Worm (Caenorhabditis elegans) whole organism, mixed stage, embryonic: ENCODE results near the gene H02F09.2.
A peak's percentile ranks its signal among the peaks of the same experiment; 100 is the strongest.

Experiments
- M03D4.4 ChIP-seq: sonication (generic microtip); optimal IDR thresholded peaks from 2 replicates; lab custom pipeline; 2017; ENCODE audit warnings: mild to moderate bottlenecking, missing genetic modification characterization, missing compliant biosample characterization
- bed-3 ChIP-seq: fragments of 200-800 bp; sonication (Bioruptor generic); optimal IDR thresholded peaks from 3 replicates; lab custom pipeline; 2018; ENCODE audit warnings: mild to moderate bottlenecking, missing genetic modification characterization, moderate library complexity, missing compliant biosample characterization
- blmp-1 ChIP-seq: fragments of 150-350 bp; optimal IDR thresholded peaks from 2 replicates; lab custom pipeline; 2014; ENCODE audit warnings: missing biosample characterization, missing genetic modification characterization
- ceh-43 ChIP-seq: fragments of 200-800 bp; sonication (Bioruptor generic); optimal IDR thresholded peaks from 2 replicates; lab custom pipeline; 2018; ENCODE audit warnings: mild to moderate bottlenecking, missing genetic modification characterization, moderate library complexity, missing compliant biosample characterization
- ceh-83 ChIP-seq: fragments of 200-800 bp; sonication (Bioruptor generic); optimal IDR thresholded peaks from 2 replicates; lab custom pipeline; 2018; ENCODE audit warnings: mild to moderate bottlenecking, missing genetic modification characterization, missing compliant biosample characterization
- ces-1 ChIP-seq: fragments of 150-350 bp; optimal IDR thresholded peaks from 2 replicates; lab custom pipeline; 2014; ENCODE audit warnings: missing biosample characterization, missing genetic modification reagents, missing genetic modification characterization
- cnd-1 ChIP-seq: fragments of 200-800 bp; sonication (Bioruptor generic); optimal IDR thresholded peaks from 2 replicates; lab custom pipeline; 2018; ENCODE audit warnings: mild to moderate bottlenecking, missing genetic modification characterization, missing compliant biosample characterization
- drap-1 ChIP-seq: fragments of 200-800 bp; sonication (Bioruptor generic); optimal IDR thresholded peaks from 3 replicates; lab custom pipeline; 2018; ENCODE audit warnings: mild to moderate bottlenecking, missing genetic modification characterization, missing compliant biosample characterization
- elt-1 ChIP-seq: sonication (generic microtip); optimal IDR thresholded peaks from 2 replicates; lab custom pipeline; 2017; ENCODE audit warnings: missing genetic modification characterization, mild to moderate bottlenecking, missing compliant biosample characterization, antibody characterized with exemption, moderate library complexity, borderline replicate concordance; ENCODE audit not compliant: insufficient read depth
- elt-3 ChIP-seq: fragments of 150-350 bp; optimal IDR thresholded peaks from 2 replicates; lab custom pipeline; 2014; ENCODE audit warnings: missing biosample characterization, missing genetic modification characterization
- flh-1 ChIP-seq: fragments of 200-800 bp; sonication (Bioruptor generic); optimal IDR thresholded peaks from 2 replicates; lab custom pipeline; 2018; ENCODE audit warnings: mild to moderate bottlenecking, missing genetic modification characterization, moderate library complexity, missing compliant biosample characterization
- ham-2 ChIP-seq: fragments of 200-800 bp; sonication (Bioruptor generic); optimal IDR thresholded peaks from 2 replicates; lab custom pipeline; 2018; ENCODE audit warnings: mild to moderate bottlenecking, missing genetic modification characterization, missing compliant biosample characterization
- hlh-1 ChIP-seq: fragments of 150-350 bp; optimal IDR thresholded peaks from 2 replicates; lab custom pipeline; 2014; ENCODE audit warnings: missing biosample characterization, missing genetic modification reagents, missing genetic modification characterization
- lin-13 ChIP-seq: fragments of 150-350 bp; optimal IDR thresholded peaks from 2 replicates; lab custom pipeline; 2014; ENCODE audit warnings: missing biosample characterization, missing genetic modification characterization
- lin-32 ChIP-seq: fragments of 200-800 bp; sonication (Bioruptor generic); optimal IDR thresholded peaks from 2 replicates; lab custom pipeline; 2018; ENCODE audit warnings: mild to moderate bottlenecking, missing genetic modification characterization, missing compliant biosample characterization
- lsy-2 ChIP-seq: fragments of 150-350 bp; optimal IDR thresholded peaks from 2 replicates; lab custom pipeline; 2014; ENCODE audit warnings: missing biosample characterization, missing genetic modification characterization
- mab-5 ChIP-seq: fragments of 150-350 bp; optimal IDR thresholded peaks from 2 replicates; lab custom pipeline; 2014; ENCODE audit warnings: missing biosample characterization, missing genetic modification characterization
- mep-1 ChIP-seq: fragments of 150-350 bp; optimal IDR thresholded peaks from 2 replicates; lab custom pipeline; 2017; ENCODE audit warnings: missing biosample characterization, missing genetic modification reagents, missing genetic modification characterization, inconsistent platforms
- mls-2 ChIP-seq: sonication (generic microtip); optimal IDR thresholded peaks from 2 replicates; lab custom pipeline; 2016; ENCODE audit warnings: mild to moderate bottlenecking, missing genetic modification characterization, moderate library complexity, missing compliant biosample characterization
- nhr-12 ChIP-seq: fragments of 150-350 bp; optimal IDR thresholded peaks from 2 replicates; lab custom pipeline; 2014; ENCODE audit warnings: missing biosample characterization, missing genetic modification characterization
- nhr-2 ChIP-seq: fragments of 150-350 bp; optimal IDR thresholded peaks from 2 replicates; lab custom pipeline; 2014; ENCODE audit warnings: missing biosample characterization, missing genetic modification characterization
- nhr-237 ChIP-seq: fragments of 150-350 bp; optimal IDR thresholded peaks from 2 replicates; lab custom pipeline; 2014; ENCODE audit warnings: missing biosample characterization, missing genetic modification characterization
- nhr-28 ChIP-seq: fragments of 150-350 bp; optimal IDR thresholded peaks from 2 replicates; lab custom pipeline; 2014; ENCODE audit warnings: missing biosample characterization, missing genetic modification characterization
- nhr-76 ChIP-seq: sonication (generic microtip); optimal IDR thresholded peaks from 2 replicates; lab custom pipeline; 2017; ENCODE audit warnings: missing biosample characterization, missing genetic modification characterization
- pha-4 ChIP-seq: fragments of 150-350 bp; optimal IDR thresholded peaks from 2 replicates; lab custom pipeline; 2018; ENCODE audit warnings: missing biosample characterization, missing genetic modification reagents, missing genetic modification characterization
- sem-2 ChIP-seq: fragments of 200-800 bp; sonication (Bioruptor generic); optimal IDR thresholded peaks from 2 replicates; lab custom pipeline; 2018; ENCODE audit warnings: mild to moderate bottlenecking, missing genetic modification characterization, missing compliant biosample characterization
- snpc-4 ChIP-seq: fragments of 150-350 bp; optimal IDR thresholded peaks from 2 replicates; lab custom pipeline; 2014; ENCODE audit warnings: missing biosample characterization, missing genetic modification characterization
- sptf-1 ChIP-seq: sonication (generic microtip); optimal IDR thresholded peaks from 2 replicates; lab custom pipeline; 2017; ENCODE audit warnings: mild to moderate bottlenecking, missing genetic modification characterization, moderate library complexity, missing compliant biosample characterization
- tbx-8 ChIP-seq: fragments of 200-800 bp; sonication (Bioruptor generic); optimal IDR thresholded peaks from 2 replicates; lab custom pipeline; 2018; ENCODE audit warnings: mild to moderate bottlenecking, missing genetic modification characterization, moderate library complexity, missing compliant biosample characterization
- unc-120 ChIP-seq: sonication (generic microtip); optimal IDR thresholded peaks from 2 replicates; lab custom pipeline; 2017; ENCODE audit warnings: missing genetic modification characterization, missing compliant biosample characterization; ENCODE audit not compliant: poor library complexity, severe bottlenecking
- unc-39 ChIP-seq: fragments of 150-350 bp; optimal IDR thresholded peaks from 2 replicates; lab custom pipeline; 2014; ENCODE audit warnings: missing biosample characterization, missing genetic modification characterization
- unc-62 ChIP-seq: fragments of 150-350 bp; optimal IDR thresholded peaks from 2 replicates; lab custom pipeline; 2014; ENCODE audit warnings: missing biosample characterization, missing genetic modification reagents, missing genetic modification characterization
- zip-8 ChIP-seq: fragments of 150-350 bp; optimal IDR thresholded peaks from 2 replicates; lab custom pipeline; 2014; ENCODE audit warnings: missing biosample characterization, missing genetic modification characterization

The H02F09.2 gene

DNA sequence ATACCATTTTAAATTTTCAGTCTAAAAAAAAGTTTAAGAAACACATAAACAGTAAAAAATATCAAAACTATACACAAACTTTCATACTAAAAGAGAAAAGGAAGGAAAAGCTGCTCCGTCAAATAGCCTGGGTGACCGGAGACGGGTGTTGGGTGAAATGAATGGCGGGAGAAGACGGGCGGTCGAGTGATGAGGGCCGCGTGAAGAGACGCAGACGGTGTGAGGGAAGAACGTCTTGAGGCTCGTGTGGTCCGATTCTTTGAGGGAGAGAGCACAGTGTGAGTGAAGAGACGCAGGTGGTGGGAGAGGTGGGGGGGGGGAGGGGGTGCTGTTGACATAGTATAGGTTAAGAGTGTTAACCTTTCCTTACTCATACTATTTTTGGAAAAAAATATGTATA, 43.0 kb upstream of the H02F09.2 start:
- TF ChIP-seq nhr-2 (tag; lab: Kevin White, UChicago), result peak; percentile 41
- TF ChIP-seq sem-2 (GFP tag; lab: Kevin White, UChicago), result no peak
- no peak for TF ChIP-seq elt-3 (tag; lab: Kevin White, UChicago)
- no peak for TF ChIP-seq unc-62 (GFP tag; lab: Kevin White, UChicago)
- no peak for TF ChIP-seq nhr-28 (tag; lab: Kevin White, UChicago)
- no peak for TF ChIP-seq snpc-4 (tag; lab: Kevin White, UChicago)
- TF ChIP-seq nhr-76 (tag; lab: Kevin White, UChicago), result no peak
- TF ChIP-seq ces-1 (GFP tag; lab: Kevin White, UChicago), result no peak
- no peak for TF ChIP-seq flh-1
- peak; percentile 44 for TF ChIP-seq sptf-1 (tag; lab: Kevin White, UChicago)
- TF ChIP-seq lin-32 (GFP tag; lab: Kevin White, UChicago), result no peak
- TF ChIP-seq ceh-83 (GFP tag; lab: Kevin White, UChicago), result no peak
- no peak for TF ChIP-seq mls-2 (tag; lab: Kevin White, UChicago)
- no peak for TF ChIP-seq blmp-1 (tag; lab: Kevin White, UChicago)
- TF ChIP-seq mep-1 (tag; lab: Kevin White, UChicago), result peak; percentile 36
- TF ChIP-seq mab-5, result no peak
- no peak for TF ChIP-seq unc-39 (tag; lab: Kevin White, UChicago)
- TF ChIP-seq, all 35 proteins: peak for 3

DNA sequence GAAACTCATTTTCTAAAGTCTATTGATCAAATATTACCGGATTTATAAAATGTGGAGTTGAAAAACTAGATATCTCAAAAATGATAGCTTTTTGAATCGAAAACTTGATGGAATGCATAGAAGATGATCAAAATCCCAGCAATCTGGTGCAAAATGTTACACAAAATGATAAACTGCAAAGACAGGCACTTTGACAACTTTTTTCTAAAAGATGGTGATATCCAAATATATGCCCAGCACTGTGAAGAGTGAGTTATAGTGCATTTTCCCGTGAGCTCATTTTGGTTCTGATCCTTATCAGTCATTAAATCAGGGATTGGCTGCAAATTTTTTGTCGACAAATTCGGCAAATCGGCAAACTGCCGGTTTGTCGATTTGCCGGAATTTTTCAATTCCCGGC, 36.8 kb upstream of the H02F09.2 start, which contains the start of gene K06A9.3:
Gene K06A9.3, minus strand, starts transcription at position 101 of the 400 bp plus-strand sequence.
- TF ChIP-seq unc-39 (tag; lab: Kevin White, UChicago) (no peak), lin-32 (GFP tag; lab: Kevin White, UChicago) (no peak), elt-3 (tag; lab: Kevin White, UChicago) (no peak), hlh-1 (tag; lab: Kevin White, UChicago) (no peak), lin-13 (no peak), ham-2 (GFP tag; lab: Kevin White, UChicago) (no peak), flh-1 (no peak), drap-1 (GFP tag; lab: Kevin White, UChicago) (no peak), blmp-1 (tag; lab: Kevin White, UChicago) (no peak), nhr-237 (tag; lab: Kevin White, UChicago) (no peak), unc-120 (tag; lab: Kevin White, UChicago) (no peak), unc-62 (GFP tag; lab: Kevin White, UChicago) (no peak), ces-1 (GFP tag; lab: Kevin White, UChicago) (no peak), zip-8 (tag; lab: Kevin White, UChicago) (no peak), nhr-12 (tag; lab: Kevin White, UChicago) (no peak), bed-3 (no peak), lsy-2 (tag; lab: Kevin White, UChicago) (no peak), nhr-76 (tag; lab: Kevin White, UChicago) (no peak), pha-4 (tag; lab: Kevin White, UChicago) (no peak), M03D4.4 (tag; lab: Kevin White, UChicago) (no peak)

ce11 chrX:1536138-1536537, 35.9 kb upstream of the H02F09.2 start, which contains the start of gene K06A9.2:
Gene K06A9.2, plus strand, starts transcription at chrX:1536366.
- TF ChIP-seq zip-8 (tag; lab: Kevin White, UChicago) (no peak), ceh-43 (GFP tag; lab: Kevin White, UChicago) (no peak), lsy-2 (tag; lab: Kevin White, UChicago) (no peak), mep-1 (tag; lab: Kevin White, UChicago) (no peak), tbx-8 (no peak), flh-1 (no peak), nhr-2 (tag; lab: Kevin White, UChicago) (no peak), bed-3 (no peak), mls-2 (tag; lab: Kevin White, UChicago) (no peak), elt-3 (tag; lab: Kevin White, UChicago) (no peak), unc-39 (tag; lab: Kevin White, UChicago) (no peak), unc-120 (tag; lab: Kevin White, UChicago) (no peak), unc-62 (GFP tag; lab: Kevin White, UChicago) (no peak), M03D4.4 (tag; lab: Kevin White, UChicago) (no peak), ceh-83 (GFP tag; lab: Kevin White, UChicago) (no peak), elt-1 (no peak), mab-5 (no peak), drap-1 (GFP tag; lab: Kevin White, UChicago) (no peak)
- TF ChIP-seq, all 35 proteins: peak for 0

DNA sequence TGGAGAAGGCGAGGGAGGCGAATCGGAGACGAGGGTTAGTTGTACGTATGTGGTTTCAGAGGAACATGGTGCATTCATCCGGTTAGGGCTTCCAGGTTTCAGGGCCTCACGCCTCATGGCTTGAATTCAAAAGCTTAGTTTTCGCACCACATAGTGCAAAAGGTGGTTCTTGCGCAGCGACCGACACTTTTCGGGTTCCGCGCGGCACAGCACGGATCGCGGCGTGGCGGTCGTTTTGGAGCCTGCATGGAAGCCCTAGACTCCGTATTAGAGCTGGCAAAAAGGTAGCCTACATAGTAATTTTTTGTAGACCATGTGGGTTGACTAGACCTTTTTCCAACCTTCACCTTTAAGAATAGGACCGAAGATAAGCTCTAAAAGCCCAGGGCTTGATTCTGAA, 33.2 kb upstream of the H02F09.2 start:
- TF ChIP-seq pha-4 (tag; lab: Kevin White, UChicago) (no peak), cnd-1 (tag; lab: Kevin White, UChicago) (no peak)
